Worm (Caenorhabditis elegans): Measurements from ENCODE around the gene W02H5.8.

DNA sequence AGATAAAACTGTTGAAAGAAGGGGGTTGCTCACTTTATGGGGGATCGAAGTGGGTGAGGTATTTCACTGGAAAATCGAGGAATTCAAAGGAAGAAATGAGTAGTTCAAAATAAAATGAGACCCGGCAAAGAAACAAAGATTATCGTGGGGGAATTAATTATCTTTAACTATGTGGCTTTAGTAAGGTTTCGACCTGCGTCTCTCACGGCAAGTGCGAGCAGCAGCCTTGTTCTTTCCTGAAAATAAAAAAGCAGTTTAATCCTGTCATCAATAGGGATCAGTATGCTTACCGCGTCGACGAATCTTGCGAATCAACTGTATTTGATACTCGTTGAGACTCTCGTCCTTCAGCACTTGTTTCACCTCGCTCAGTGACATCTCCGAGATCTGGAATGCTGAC, 30.6 kb downstream of the W02H5.8 start, which contains the start of gene srh-271:
- TF ChIP-seq fkh-10 (GFP tag; optimal IDR thresholded peaks at IDR 0.05) (no peak), ama-1 (optimal IDR thresholded peaks at IDR 0.05) (no peak), swsn-7 (tag; optimal IDR thresholded peaks at IDR 0.05) (no peak), snpc-4 (tag; optimal IDR thresholded peaks at IDR 0.05) (no peak), unc-62 (GFP tag; optimal IDR thresholded peaks at IDR 0.05) (no peak), unc-86 (tag; optimal IDR thresholded peaks at IDR 0.05) (no peak), tbx-2 (tag; optimal IDR thresholded peaks at IDR 0.05) (no peak), ceh-8 (GFP tag; optimal IDR thresholded peaks at IDR 0.05) (no peak), nhr-76 (tag; optimal IDR thresholded peaks at IDR 0.05) (no peak)
